Worm (Caenorhabditis elegans) whole organism, early embryonic: ENCODE measurements around the gene kup-1.

Source experiments
- B0310.2 ChIP-seq: sonication (generic microtip); optimal IDR thresholded peaks from 2 replicates; lab custom pipeline; 2016; ENCODE audit warnings: mild to moderate bottlenecking, missing genetic modification characterization, missing compliant biosample characterization
- F13C5.2 ChIP-seq: sonication (generic microtip); optimal IDR thresholded peaks from 2 replicates; lab custom pipeline; 2017; ENCODE audit warnings: mild to moderate bottlenecking, missing genetic modification characterization, inconsistent platforms, missing compliant biosample characterization
- aly-1 ChIP-seq: sonication (generic microtip); optimal IDR thresholded peaks from 2 replicates; lab custom pipeline; 2016; ENCODE audit warnings: missing genetic modification characterization, missing compliant biosample characterization
- ama-1 ChIP-seq: fragments of 150-350 bp; optimal IDR thresholded peaks from 2 replicates; lab custom pipeline; 2014
- ceh-36 ChIP-seq: sonication (generic microtip); optimal IDR thresholded peaks from 2 replicates; lab custom pipeline; 2016; ENCODE audit warnings: missing genetic modification characterization, inconsistent platforms, missing compliant biosample characterization
- ets-7 ChIP-seq: sonication (generic microtip); optimal IDR thresholded peaks from 2 replicates; lab custom pipeline; 2016; ENCODE audit warnings: missing genotype, missing genetic modification characterization, missing compliant biosample characterization
- hmbx-1 ChIP-seq: sonication (generic microtip); optimal IDR thresholded peaks from 2 replicates; lab custom pipeline; 2016; ENCODE audit warnings: mild to moderate bottlenecking, missing genetic modification characterization, missing compliant biosample characterization
- hmg-4 ChIP-seq: fragments of 200-800 bp; sonication (Bioruptor generic); optimal IDR thresholded peaks from 2 replicates; lab custom pipeline; 2018; ENCODE audit warnings: mild to moderate bottlenecking, missing genetic modification characterization, missing compliant biosample characterization
- pes-1 ChIP-seq: fragments of 200-800 bp; sonication (Bioruptor generic); IDR thresholded peaks from 2 replicates; pipeline ENCODE4 v1.3.6; 2022; ENCODE audit warnings: missing genetic modification reagents, missing genetic modification characterization, missing compliant biosample characterization
- sea-1 ChIP-seq: fragments of 200-800 bp; sonication (Bioruptor generic); conservative IDR thresholded peaks from 2 replicates; pipeline ENCODE4 v1.3.6; 2022; ENCODE audit warnings: missing genetic modification characterization, missing compliant biosample characterization
- tbx-11 ChIP-seq: fragments of 200-800 bp; sonication (Bioruptor generic); IDR thresholded peaks from 2 replicates; pipeline ENCODE4 v1.3.6; 2022; ENCODE audit warnings: missing genetic modification characterization, missing compliant biosample characterization
- tbx-37 ChIP-seq: fragments of 200-800 bp; sonication (Bioruptor generic); conservative IDR thresholded peaks from 2 replicates; pipeline ENCODE4 v1.3.6; 2022; ENCODE audit warnings: missing genetic modification reagents, missing genetic modification characterization, missing compliant biosample characterization
- tra-4 ChIP-seq: sonication (generic microtip); optimal IDR thresholded peaks from 2 replicates; lab custom pipeline; 2017; ENCODE audit warnings: missing genetic modification characterization, missing compliant biosample characterization

ce11 chrV:12011686-12012085, 29.0 kb downstream of the kup-1 start:
- TF ChIP-seq tra-4 (tag; lab: Kevin White, UChicago) = no peak
- no peak for TF ChIP-seq tbx-37
- TF ChIP-seq ets-7 (tag; lab: Kevin White, UChicago) = no peak
- no peak for TF ChIP-seq ama-1 (lab: Kevin White, UChicago)
- TF ChIP-seq hmbx-1 (tag; lab: Kevin White, UChicago) = no peak
- TF ChIP-seq F13C5.2 (tag; lab: Kevin White, UChicago) = no peak
- no peak for TF ChIP-seq pes-1
- no peak for TF ChIP-seq hmg-4 (GFP tag; lab: Kevin White, UChicago)
- TF ChIP-seq tbx-11 (GFP tag; lab: Robert Waterston, UW) = no peak
- no peak for TF ChIP-seq ceh-36
- no peak for TF ChIP-seq B0310.2 (tag; lab: Kevin White, UChicago)
- TF ChIP-seq sea-1 (GFP tag; lab: Robert Waterston, UW) = no peak
- no peak for TF ChIP-seq aly-1 (tag; lab: Kevin White, UChicago)
